Worm (Caenorhabditis elegans): Measurements from ENCODE around the gene C18A11.3.
A peak's percentile ranks its signal among the peaks of the same experiment; 100 is the strongest.

The C18A11.3 gene

DNA sequence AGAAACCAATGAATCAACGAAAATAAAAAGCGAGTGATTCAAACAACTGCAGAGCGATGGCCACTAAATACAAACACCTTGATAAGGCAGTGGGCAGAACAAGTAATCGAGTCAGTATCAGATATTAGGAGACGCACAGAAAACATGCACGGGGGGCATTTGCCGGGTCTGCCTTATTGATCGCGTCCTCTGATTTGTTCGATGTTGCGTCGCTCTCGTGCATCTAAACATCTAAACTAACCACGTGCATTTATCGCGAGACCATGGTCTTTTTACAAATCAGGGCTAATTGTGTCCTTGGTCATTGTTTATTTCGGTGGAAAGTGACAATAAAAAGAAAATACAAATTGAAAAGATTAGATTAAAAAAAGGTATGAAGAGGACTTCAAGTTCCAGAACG lies 23.0 kb downstream of the C18A11.3 start, which contains the start of gene K07E3.4 (continued):
- peak; percentile 27 for TF ChIP-seq ceh-27 (GFP tag; optimal IDR thresholded peaks at IDR 0.05)
- no peak for TF ChIP-seq bed-1 (GFP tag; IDR thresholded peaks at IDR 0.05)
- no peak for TF ChIP-seq Y79H2A.3 (GFP tag; conservative IDR thresholded peaks at IDR 0.05)
- TF ChIP-seq F23B12.7 (tag; optimal IDR thresholded peaks at IDR 0.05; ENCODE audit: insufficient read depth) = no peak
- no peak for TF ChIP-seq B0019.2 (GFP tag; conservative IDR thresholded peaks at IDR 0.05)
- no peak for TF ChIP-seq ztf-25 (GFP tag; IDR thresholded peaks at IDR 0.05)
- no peak for TF ChIP-seq rcor-1 (GFP tag; IDR thresholded peaks at IDR 0.05)
- peak; percentile 62 for TF ChIP-seq chd-7 (tag; optimal IDR thresholded peaks at IDR 0.05)
- TF ChIP-seq Y53G8AR.9 (GFP tag; conservative IDR thresholded peaks at IDR 0.05) = 0 out of 2 replicates have a peak, but pooled peaks have one; percentile 23
- peak; percentile 58 for TF ChIP-seq attf-5 (GFP tag; optimal IDR thresholded peaks at IDR 0.05)
- peak; percentile 54 for TF ChIP-seq atf-7 (tag; optimal IDR thresholded peaks at IDR 0.05)
- no peak for TF ChIP-seq F22D6.2 (tag; optimal IDR thresholded peaks at IDR 0.05)
- TF ChIP-seq ztf-6 (GFP tag; IDR thresholded peaks at IDR 0.05) = no peak
- TF ChIP-seq sea-2 (GFP tag; IDR thresholded peaks at IDR 0.05) = no peak
- no peak for TF ChIP-seq unc-130 (GFP tag; optimal IDR thresholded peaks at IDR 0.05)
- TF ChIP-seq snpc-3.4 (tag; optimal IDR thresholded peaks at IDR 0.05) = no peak
- TF ChIP-seq rpc-1 (optimal IDR thresholded peaks at IDR 0.05) = no peak
- TF ChIP-seq rpc-1 (tag; optimal IDR thresholded peaks at IDR 0.05) = no peak
- TF ChIP-seq nhr-27 (tag; optimal IDR thresholded peaks at IDR 0.05) = no peak
- no peak for TF ChIP-seq attf-3 (GFP tag; conservative IDR thresholded peaks at IDR 0.05)
- TF ChIP-seq repo-1 (tag; optimal IDR thresholded peaks at IDR 0.05) = peak; percentile 33
- TF ChIP-seq ccch-3 (GFP tag; optimal IDR thresholded peaks at IDR 0.05) = no peak
- TF ChIP-seq hlh-26 (GFP tag; conservative IDR thresholded peaks at IDR 0.05) = no peak
- peak; percentile 77 for TF ChIP-seq ztf-22 (GFP tag; optimal IDR thresholded peaks at IDR 0.05)
- peak; percentile 22 for TF ChIP-seq madf-10 (tag; optimal IDR thresholded peaks at IDR 0.05)
- TF ChIP-seq F37B4.10 (GFP tag; IDR thresholded peaks at IDR 0.05) = no peak

DNA sequence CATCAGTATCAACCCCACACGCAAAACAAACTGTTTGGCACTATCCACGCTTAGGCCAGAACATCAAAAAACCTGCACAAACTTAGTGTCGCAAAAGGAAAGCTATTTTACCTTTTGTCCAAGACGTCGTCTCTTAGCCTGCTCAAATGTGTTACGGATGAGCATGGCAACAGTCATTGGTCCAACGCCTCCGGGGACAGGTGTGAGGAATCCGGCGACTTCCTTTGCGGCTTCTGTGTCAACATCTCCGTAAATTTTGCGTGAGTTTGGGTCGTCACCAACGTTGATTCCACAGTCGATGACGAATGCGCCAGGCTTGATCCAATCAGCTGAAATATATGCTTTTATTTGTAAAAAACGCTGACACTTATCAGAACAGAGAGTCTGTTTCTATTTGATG lies 23.7 kb downstream of the C18A11.3 start:
- no peak for TF ChIP-seq hsf-1 (GFP tag; IDR thresholded peaks at IDR 0.05)
- no peak for TF ChIP-seq madf-6 (GFP tag; IDR thresholded peaks at IDR 0.05)
- TF ChIP-seq F57A8.1 (GFP tag; optimal IDR thresholded peaks at IDR 0.05) = no peak
- no peak for TF ChIP-seq lir-1 (GFP tag; conservative IDR thresholded peaks at IDR 0.05)
- no peak for TF ChIP-seq nfya-1 (tag; optimal IDR thresholded peaks at IDR 0.05; ENCODE audit: borderline replicate concordance, insufficient read depth)
- no peak for TF ChIP-seq F33H1.4 (GFP tag; IDR thresholded peaks at IDR 0.05)
- TF ChIP-seq dpff-1 (tag; optimal IDR thresholded peaks at IDR 0.05) = no peak
- TF ChIP-seq snpc-4 (GFP tag; optimal IDR thresholded peaks at IDR 0.05) = no peak
- no peak for TF ChIP-seq snpc-4 (tag; optimal IDR thresholded peaks at IDR 0.05)
- TF ChIP-seq let-526 (GFP tag; IDR thresholded peaks at IDR 0.05) = no peak
- no peak for TF ChIP-seq K12H6.12 (tag; optimal IDR thresholded peaks at IDR 0.05)
- TF ChIP-seq Y53F4B.3 (GFP tag; IDR thresholded peaks at IDR 0.05) = no peak
- no peak for TF ChIP-seq C17E4.6 (GFP tag; IDR thresholded peaks at IDR 0.05)
- no peak for TF ChIP-seq Y67H2A.10 (GFP tag; conservative IDR thresholded peaks at IDR 0.05)
- no peak for TF ChIP-seq F57C9.4 (tag; optimal IDR thresholded peaks at IDR 0.05)
- no peak for TF ChIP-seq hlh-26 (GFP tag; conservative IDR thresholded peaks at IDR 0.05)
